Fruit fly (Drosophila melanogaster) whole organism, embryonic: Measurements from ENCODE around the gene Tailor.
A peak's percentile ranks its signal among the peaks of the same experiment; 100 is the strongest.

Source experiments
- Ada2b ChIP-seq: fragments of 200-800 bp; sonication (Bioruptor generic); IDR thresholded peaks from 2 replicates; pipeline ENCODE4 v1.3.6; 2022; ENCODE audit warnings: missing biosample characterization, missing genetic modification characterization
- CG10543 ChIP-seq: fragments of 200-800 bp; sonication (Bioruptor generic); optimal IDR thresholded peaks from 3 replicates; lab custom pipeline; 2017; ENCODE audit warnings: missing biosample characterization, mild to moderate bottlenecking, missing genetic modification characterization, moderate library complexity
- CG10979 ChIP-seq: fragments of 200-800 bp; sonication (Bioruptor generic); optimal IDR thresholded peaks from 2 replicates; lab custom pipeline; 2018; ENCODE audit warnings: missing biosample characterization, mild to moderate bottlenecking, missing genetic modification characterization, moderate library complexity
- CG11085 ChIP-seq: fragments of 200-800 bp; sonication (Bioruptor generic); IDR thresholded peaks from 2 replicates; pipeline ENCODE4 v1.3.6; 2022; ENCODE audit warnings: missing biosample characterization, missing genetic modification characterization
- CG11398 ChIP-seq: fragments of 200-800 bp; sonication (Bioruptor generic); optimal IDR thresholded peaks from 2 replicates; lab custom pipeline; 2016; ENCODE audit warnings: missing biosample characterization, missing genetic modification characterization
- CG13624 ChIP-seq: fragments of 200-800 bp; sonication (Bioruptor generic); optimal IDR thresholded peaks from 2 replicates; lab custom pipeline; 2016; ENCODE audit warnings: missing biosample characterization, missing genetic modification characterization
- CG1647 ChIP-seq: fragments of 200-800 bp; sonication (Bioruptor generic); optimal IDR thresholded peaks from 3 replicates; lab custom pipeline; 2016; ENCODE audit warnings: missing biosample characterization, missing genetic modification characterization
- CG17328 ChIP-seq: fragments of 200-800 bp; sonication (Bioruptor generic); IDR thresholded peaks from 2 replicates; pipeline ENCODE4 v1.3.6; 2022; ENCODE audit warnings: missing biosample characterization, missing genetic modification characterization
- CG17361 ChIP-seq: fragments of 200-800 bp; sonication (Bioruptor generic); IDR thresholded peaks from 3 replicates; pipeline ENCODE4 v1.3.6; 2022; ENCODE audit warnings: missing biosample characterization, missing genetic modification characterization
- CG18011 ChIP-seq: fragments of 200-800 bp; sonication (Bioruptor generic); optimal IDR thresholded peaks from 2 replicates; lab custom pipeline; 2017; ENCODE audit warnings: missing biosample characterization, missing genetic modification characterization, mild to moderate bottlenecking, moderate library complexity, missing genotype
- CG18619 ChIP-seq: fragments of 200-800 bp; sonication (Bioruptor generic); optimal IDR thresholded peaks from 3 replicates; lab custom pipeline; 2017; ENCODE audit warnings: missing biosample characterization, mild to moderate bottlenecking, missing genetic modification characterization
- CG2129 ChIP-seq: fragments of 200-800 bp; sonication (Bioruptor generic); IDR thresholded peaks from 2 replicates; pipeline ENCODE4 v1.3.6; 2022; ENCODE audit warnings: missing biosample characterization, missing genetic modification characterization; ENCODE audit not compliant: partially characterized antibody
- CG30431 ChIP-seq: fragments of 200-800 bp; sonication (Bioruptor generic); optimal IDR thresholded peaks from 2 replicates; lab custom pipeline; 2017; ENCODE audit warnings: missing biosample characterization, missing genetic modification characterization
- CG3847 ChIP-seq: fragments of 200-800 bp; sonication (Bioruptor generic); IDR thresholded peaks from 2 replicates; pipeline ENCODE4 v1.3.6; 2022; ENCODE audit warnings: missing biosample characterization, missing genetic modification characterization
- CG6254 ChIP-seq: fragments of 200-800 bp; sonication (Bioruptor generic); optimal IDR thresholded peaks from 3 replicates; lab custom pipeline; 2017; ENCODE audit warnings: mild to moderate bottlenecking, missing biosample characterization, missing genetic modification reagents, missing genetic modification characterization
- CG8478 ChIP-seq: fragments of >200 bp; optimal IDR thresholded peaks from 2 replicates; lab custom pipeline; 2018
- CG8765 ChIP-seq: fragments of 200-800 bp; sonication (Bioruptor generic); IDR thresholded peaks from 2 replicates; pipeline ENCODE4 v1.3.6; 2022; ENCODE audit warnings: missing biosample characterization, missing genetic modification characterization
- CG8944 ChIP-seq: fragments of 200-800 bp; sonication (Bioruptor generic); optimal IDR thresholded peaks from 3 replicates; lab custom pipeline; 2016; ENCODE audit warnings: missing biosample characterization, missing genetic modification characterization
- CG9876 ChIP-seq: fragments of 200-800 bp; sonication (Bioruptor generic); optimal IDR thresholded peaks from 2 replicates; lab custom pipeline; 2016; ENCODE audit warnings: missing biosample characterization, missing genetic modification characterization
- CG9932 ChIP-seq: fragments of 200-800 bp; sonication (Bioruptor generic); IDR thresholded peaks from 2 replicates; pipeline ENCODE4 v1.3.6; 2022; ENCODE audit warnings: missing biosample characterization, missing genetic modification characterization
- Doc2 ChIP-seq: fragments of 200-800 bp; sonication (Bioruptor generic); IDR thresholded peaks from 2 replicates; pipeline ENCODE4 v1.3.6; 2022; ENCODE audit warnings: missing biosample characterization, missing genetic modification characterization
- Drgx ChIP-seq: fragments of 200-800 bp; sonication (Bioruptor generic); IDR thresholded peaks from 2 replicates; pipeline ENCODE4 v1.3.6; 2022; ENCODE audit warnings: missing biosample characterization, missing genetic modification characterization
- E2f1 ChIP-seq: fragments of 200-800 bp; sonication (Bioruptor generic); IDR thresholded peaks from 2 replicates; pipeline ENCODE4 v1.3.6; 2022; ENCODE audit warnings: missing biosample characterization, missing genetic modification characterization
- Eip74EF ChIP-seq, 2 experiments: fragments of 200-800 bp in 1 of 2; fragments of >200 bp in 1 of 2; sonication (Bioruptor generic) in 1 of 2; optimal IDR thresholded peaks; 2 replicates each; lab custom pipeline; 2017 to 2019; ENCODE audit warnings: missing biosample characterization in 2 of 2, missing genetic modification characterization in 2 of 2, mild to moderate bottlenecking in 1 of 2, moderate library complexity in 1 of 2
- Ets97D ChIP-seq: fragments of 200-800 bp; sonication (Bioruptor generic); optimal IDR thresholded peaks from 3 replicates; lab custom pipeline; 2016; ENCODE audit warnings: missing biosample characterization, missing genetic modification characterization
- H2.0 ChIP-seq: fragments of 200-800 bp; sonication (Bioruptor generic); IDR thresholded peaks from 2 replicates; pipeline ENCODE4 v1.3.6; 2022; ENCODE audit warnings: missing biosample characterization, missing genetic modification characterization
- HLHmδ ChIP-seq: fragments of 200-800 bp; sonication (Bioruptor generic); optimal IDR thresholded peaks from 2 replicates; lab custom pipeline; 2018; ENCODE audit warnings: missing biosample characterization, mild to moderate bottlenecking, missing genetic modification characterization, moderate library complexity
- Hr39 ChIP-seq: fragments of >200 bp; optimal IDR thresholded peaks from 2 replicates; lab custom pipeline; 2017
- Hsf ChIP-seq: fragments of 200-800 bp; sonication (Bioruptor generic); optimal IDR thresholded peaks from 3 replicates; lab custom pipeline; 2016; ENCODE audit warnings: missing biosample characterization, missing genetic modification characterization
- Opbp ChIP-seq: fragments of 200-800 bp; sonication (Bioruptor generic); IDR thresholded peaks from 3 replicates; pipeline ENCODE4 v1.3.6; 2022; ENCODE audit warnings: missing biosample characterization, missing genetic modification characterization; ENCODE audit not compliant: partially characterized antibody
- Sry-β ChIP-seq: fragments of 200-800 bp; sonication (Bioruptor generic); optimal IDR thresholded peaks from 2 replicates; lab custom pipeline; 2018; ENCODE audit warnings: missing biosample characterization, mild to moderate bottlenecking, missing genetic modification characterization, moderate library complexity
- TFAM ChIP-seq: fragments of 200-800 bp; sonication (Bioruptor generic); optimal IDR thresholded peaks from 2 replicates; lab custom pipeline; 2017; ENCODE audit warnings: missing biosample characterization, missing genetic modification characterization, inconsistent platforms
- Xbp1 ChIP-seq: fragments of 200-800 bp; sonication (Bioruptor generic); optimal IDR thresholded peaks from 3 replicates; lab custom pipeline; 2016; ENCODE audit warnings: missing biosample characterization, mild to moderate bottlenecking, missing genetic modification characterization
- bowl ChIP-seq: fragments of 200-800 bp; sonication (Bioruptor generic); IDR thresholded peaks from 2 replicates; pipeline ENCODE4 v1.3.6; 2022; ENCODE audit warnings: missing biosample characterization, missing genetic modification characterization
- crc ChIP-seq: fragments of 200-800 bp; sonication (Bioruptor generic); optimal IDR thresholded peaks from 2 replicates; lab custom pipeline; 2016; ENCODE audit warnings: missing biosample characterization, missing genetic modification characterization
- danr ChIP-seq: fragments of 200-800 bp; sonication (Bioruptor generic); IDR thresholded peaks from 2 replicates; pipeline ENCODE4 v1.3.6; 2022; ENCODE audit warnings: missing biosample characterization, missing genetic modification characterization
- dimm ChIP-seq: fragments of 200-800 bp; sonication (Bioruptor generic); IDR thresholded peaks from 2 replicates; pipeline ENCODE4 v1.3.6; 2022; ENCODE audit warnings: missing biosample characterization, missing genetic modification characterization
- eve ChIP-seq, 2 experiments: fragments of >200 bp; optimal IDR thresholded peaks; 2 replicates each; lab custom pipeline; 2017; ENCODE audit warnings: missing biosample characterization in 2 of 2, missing genetic modification characterization in 2 of 2
- fd3F ChIP-seq: fragments of 200-800 bp; sonication (Bioruptor generic); optimal IDR thresholded peaks from 2 replicates; lab custom pipeline; 2018; ENCODE audit warnings: missing biosample characterization, mild to moderate bottlenecking, missing genetic modification characterization, moderate library complexity
- gcm ChIP-seq: fragments of 200-800 bp; sonication (Bioruptor generic); optimal IDR thresholded peaks from 2 replicates; lab custom pipeline; 2019; ENCODE audit warnings: missing biosample characterization, mild to moderate bottlenecking, missing genetic modification characterization, moderate library complexity
- gem ChIP-seq: fragments of 200-800 bp; sonication (Bioruptor generic); optimal IDR thresholded peaks from 2 replicates; lab custom pipeline; 2019; ENCODE audit warnings: missing biosample characterization, mild to moderate bottlenecking, missing genetic modification characterization, moderate library complexity
- jumu ChIP-seq: fragments of 200-800 bp; sonication (Bioruptor generic); optimal IDR thresholded peaks from 3 replicates; lab custom pipeline; 2016; ENCODE audit warnings: missing biosample characterization, missing genetic modification characterization
- lola ChIP-seq, 3 experiments: fragments of >200 bp in 2 of 3; fragments of 200-800 bp in 1 of 3; sonication (Bioruptor generic) in 1 of 3; optimal IDR thresholded peaks; 2 replicates each; lab custom pipeline; 2017 to 2019; ENCODE audit warnings: missing biosample characterization in 3 of 3, missing genetic modification characterization in 3 of 3, mild to moderate bottlenecking in 1 of 3, moderate library complexity in 1 of 3
- nerfin-2 ChIP-seq: fragments of 200-800 bp; sonication (Bioruptor generic); IDR thresholded peaks from 2 replicates; pipeline ENCODE4 v1.3.6; 2022; ENCODE audit warnings: missing biosample characterization, missing genetic modification characterization; ENCODE audit not compliant: partially characterized antibody
- peb ChIP-seq: fragments of 200-800 bp; sonication (Bioruptor generic); IDR thresholded peaks from 2 replicates; pipeline ENCODE4 v1.3.6; 2022; ENCODE audit warnings: missing biosample characterization, missing genetic modification characterization
- pnt ChIP-seq: fragments of 200-800 bp; sonication (Bioruptor generic); optimal IDR thresholded peaks from 3 replicates; lab custom pipeline; 2016; ENCODE audit warnings: missing biosample characterization, missing genetic modification characterization
- pros ChIP-seq: fragments of 200-800 bp; sonication (Bioruptor generic); optimal IDR thresholded peaks from 3 replicates; lab custom pipeline; 2019; ENCODE audit warnings: missing biosample characterization, mild to moderate bottlenecking, missing genetic modification characterization, moderate library complexity
- sc ChIP-seq, 3 experiments: fragments of >200 bp in 2 of 3; fragments of 200-800 bp in 1 of 3; sonication (Bioruptor generic) in 1 of 3; optimal IDR thresholded peaks; 2 replicates in 2 of 3; 3 replicates in 1 of 3; lab custom pipeline; 2017; ENCODE audit warnings: mild to moderate bottlenecking in 1 of 3, missing biosample characterization in 1 of 3, missing genetic modification characterization in 1 of 3, missing genetic modification reagents in 1 of 3
- stwl ChIP-seq: fragments of 200-800 bp; sonication (Bioruptor generic); optimal IDR thresholded peaks from 3 replicates; lab custom pipeline; 2018; ENCODE audit warnings: missing biosample characterization, mild to moderate bottlenecking, missing genetic modification characterization, moderate library complexity
- twi ChIP-seq: fragments of 200-800 bp; optimal IDR thresholded peaks from 2 replicates; lab custom pipeline; 2019; ENCODE audit warnings: missing biosample characterization, mild to moderate bottlenecking, missing genetic modification characterization, moderate library complexity

Gene Tailor

dm6 chr3R:7067092-7067491 is 18.8 kb downstream of the Tailor start, which contains the start of the genes CG1105 and CG1965 (continued):
- peak; percentile 91 for TF ChIP-seq CG11085 (GFP tag; lab: Robert Waterston, UW)
- peak; percentile 95 for TF ChIP-seq CG1647
- peak; percentile 84 for TF ChIP-seq twi (tag; lab: Kevin White, UChicago)
- TF ChIP-seq Xbp1 (GFP tag; lab: Kevin White, UChicago), result peak; percentile 97
- TF ChIP-seq crc (GFP tag; lab: Kevin White, UChicago), result peak; percentile 82
- TF ChIP-seq CG9876 (GFP tag; lab: Kevin White, UChicago), result peak; percentile 92
- TF ChIP-seq Hsf (GFP tag; lab: Kevin White, UChicago), result peak; percentile 97
- TF ChIP-seq sc (optimal IDR thresholded peaks at IDR 0.05; lab: Kevin White, UChicago), result no peak
- peak; percentile 68 for TF ChIP-seq sc (GFP tag; optimal IDR thresholded peaks at IDR 0.05; lab: Kevin White, UChicago)
- peak; percentile 90 for TF ChIP-seq peb (GFP tag; lab: Robert Waterston, UW)
- no peak for TF ChIP-seq Hr39
- peak; percentile 94 for TF ChIP-seq pnt (GFP tag; lab: Kevin White, UChicago)
- no peak for TF ChIP-seq pros (GFP tag; lab: Kevin White, UChicago)
- TF ChIP-seq HLHmδ (GFP tag; lab: Kevin White, UChicago), result no peak
- TF ChIP-seq CG3847 (GFP tag; lab: Robert Waterston, UW), result peak; percentile 95
- TF ChIP-seq E2f1 (GFP tag; lab: Robert Waterston, UW), result peak; percentile 90
- peak; percentile 92 for TF ChIP-seq Ada2b (GFP tag; lab: Robert Waterston, UW)
- TF ChIP-seq bowl, result peak; percentile 81
- TF ChIP-seq dimm (GFP tag; lab: Robert Waterston, UW), result peak; percentile 73
- peak; percentile 76 for TF ChIP-seq CG11398 (GFP tag; lab: Kevin White, UChicago)
- TF ChIP-seq danr (GFP tag; lab: Robert Waterston, UW), result peak; percentile 79; the same call in 1 of the 2 replicates
- TF ChIP-seq CG30431 (GFP tag; lab: Kevin White, UChicago), result peak; percentile 83
- peak; percentile 82 for TF ChIP-seq stwl (tag; lab: Kevin White, UChicago)
- peak; percentile 76 for TF ChIP-seq Drgx
- TF ChIP-seq CG10543 (GFP tag; lab: Kevin White, UChicago), result peak; percentile 91
- peak; percentile 95 for TF ChIP-seq Opbp (GFP tag; lab: Robert Waterston, UW)
- peak; percentile 94 for TF ChIP-seq CG13624 (GFP tag; lab: Kevin White, UChicago)
- TF ChIP-seq lola (GFP tag; optimal IDR thresholded peaks at IDR 0.05; lab: Kevin White, UChicago), result peak in 1 of 3 experiments; percentile 93
- TF ChIP-seq CG6254 (GFP tag; lab: Kevin White, UChicago), result peak; percentile 75
- peak; percentile 100 for TF ChIP-seq CG2129 (GFP tag; lab: Robert Waterston, UW)
- peak; percentile 93 for TF ChIP-seq H2.0 (GFP tag; lab: Robert Waterston, UW)
- peak; percentile 90 for TF ChIP-seq fd3F
- peak; percentile 58 for TF ChIP-seq Sry-β (GFP tag; lab: Kevin White, UChicago)
- peak; percentile 98 for TF ChIP-seq CG9932 (GFP tag; lab: Robert Waterston, UW)
- no peak for TF ChIP-seq CG8478 (lab: Kevin White, UChicago)
- peak in 1 of 2 experiments; percentile 74 for TF ChIP-seq Eip74EF (GFP tag; optimal IDR thresholded peaks at IDR 0.05; lab: Kevin White, UChicago)
- TF ChIP-seq gcm, result peak; percentile 85
- TF ChIP-seq CG10979, result peak; percentile 89
- TF ChIP-seq CG17328, result peak; percentile 91
- TF ChIP-seq Doc2 (GFP tag; lab: Robert Waterston, UW), result peak; percentile 70; the same call in 1 of the 2 replicates
- peak; percentile 15 for TF ChIP-seq TFAM
- peak; percentile 94 for TF ChIP-seq CG8944 (GFP tag; lab: Kevin White, UChicago)
- peak; percentile 94 for TF ChIP-seq nerfin-2 (GFP tag; lab: Robert Waterston, UW)
- TF ChIP-seq CG18619 (GFP tag; lab: Kevin White, UChicago), result peak; percentile 85
- TF ChIP-seq Ets97D (GFP tag; lab: Kevin White, UChicago), result peak; percentile 93
- peak; percentile 95 for TF ChIP-seq jumu (GFP tag; lab: Kevin White, UChicago)
- TF ChIP-seq CG8765 (GFP tag; lab: Robert Waterston, UW), result peak; percentile 96
- peak; percentile 84 for TF ChIP-seq CG18011 (GFP tag; lab: Kevin White, UChicago)
- peak; percentile 96 for TF ChIP-seq gem (tag; lab: Kevin White, UChicago)
- peak; percentile 94 for TF ChIP-seq CG17361 (GFP tag; lab: Robert Waterston, UW)
- TF ChIP-seq eve (GFP tag; optimal IDR thresholded peaks at IDR 0.05; lab: Kevin White, UChicago), result peak in 1 of 2 experiments; percentile 69
